Fruit fly (Drosophila melanogaster): ENCODE measurements around the gene Hmx.

The Hmx gene

dm6 chr3R:17611411-17611810, 52.7 kb downstream of the Hmx start, which contains the start of gene Edg91:
TSS of gene Edg91 (minus strand) at chr3R:17611511.
- TF ChIP-seq CG6808 (GFP tag; optimal IDR thresholded peaks at IDR 0.05) (no peak), CG3919 (GFP tag; optimal IDR thresholded peaks at IDR 0.05) (no peak), CG32006 (GFP tag; optimal IDR thresholded peaks at IDR 0.05) (no peak), CG15336 (GFP tag; IDR thresholded peaks at IDR 0.05) (no peak), fd59A (GFP tag; optimal IDR thresholded peaks at IDR 0.05) (no peak), OdsH (GFP tag; optimal IDR thresholded peaks at IDR 0.05) (no peak), salr (GFP tag; optimal IDR thresholded peaks at IDR 0.05) (no peak), Eip93F (GFP tag; optimal IDR thresholded peaks at IDR 0.05) (no peak), dsx (GFP tag; optimal IDR thresholded peaks at IDR 0.05; ENCODE audit: poor library complexity, severe bottlenecking) (no peak), CG16779 (tag; optimal IDR thresholded peaks at IDR 0.05) (no peak), Hr38 (GFP tag; optimal IDR thresholded peaks at IDR 0.05) (no peak), Lpt (GFP tag; optimal IDR thresholded peaks at IDR 0.05) (no peak), CG8319 (GFP tag; optimal IDR thresholded peaks at IDR 0.05) (no peak)

- TF ChIP-seq CG8632 (GFP tag; optimal IDR thresholded peaks at IDR 0.05) (no peak), Lpt (GFP tag; optimal IDR thresholded peaks at IDR 0.05) (no peak), Eip78C (GFP tag) (peak; percentile 45), CG10631 (GFP tag; optimal IDR thresholded peaks at IDR 0.05) (no peak), CG32006 (GFP tag; optimal IDR thresholded peaks at IDR 0.05) (no peak), CG16779 (tag; optimal IDR thresholded peaks at IDR 0.05) (no peak), Ets21C (GFP tag; optimal IDR thresholded peaks at IDR 0.05) (no peak), CG7368 (GFP tag; optimal IDR thresholded peaks at IDR 0.05) (no peak)
These were observed 53.1 kb downstream of the Hmx start for dm6 chr3R:17611836-17612235.

- TF ChIP-seq eg (GFP tag; IDR thresholded peaks at IDR 0.05) (no peak), net (GFP tag; optimal IDR thresholded peaks at IDR 0.05) (no peak), CG11902 (GFP tag; optimal IDR thresholded peaks at IDR 0.05) (no peak)
These were observed 53.9 kb downstream of the Hmx start, which contains the start of gene CG34281 for dm6 chr3R:17612587-17612986. TSS of gene CG34281 (plus strand) at chr3R:17612887.

- TF ChIP-seq vri (GFP tag; optimal IDR thresholded peaks at IDR 0.05): peak; percentile 34
- peak; percentile 25 for TF ChIP-seq Eip78C (GFP tag)
- TF ChIP-seq OdsH (GFP tag; optimal IDR thresholded peaks at IDR 0.05): no peak
- TF ChIP-seq fd85E (GFP tag; optimal IDR thresholded peaks at IDR 0.05): no peak
- peak; percentile 24 to 47 for TF ChIP-seq ss (GFP tag; optimal IDR thresholded peaks at IDR 0.05)
- no peak for TF ChIP-seq Blimp-1 (GFP tag; optimal IDR thresholded peaks at IDR 0.05)
- TF ChIP-seq Sox15 (GFP tag; optimal IDR thresholded peaks at IDR 0.05): no peak
- TF ChIP-seq dsx (GFP tag; optimal IDR thresholded peaks at IDR 0.05; ENCODE audit: poor library complexity, severe bottlenecking): no peak
- no peak for TF ChIP-seq Smox (GFP tag; optimal IDR thresholded peaks at IDR 0.05)
- no peak for TF ChIP-seq CG8632 (GFP tag; optimal IDR thresholded peaks at IDR 0.05)
These were observed 54.8 kb downstream of the Hmx start, which contains the start of gene CG14327 for dm6 chr3R:17613549-17613948. TSS of gene CG14327 (plus strand) at chr3R:17613709.

- TF ChIP-seq Sox14 (GFP tag; optimal IDR thresholded peaks at IDR 0.05) (no peak), Eip78C (GFP tag) (no peak), CG10631 (GFP tag; optimal IDR thresholded peaks at IDR 0.05) (no peak), CG7368 (GFP tag; optimal IDR thresholded peaks at IDR 0.05) (no peak), CG3919 (GFP tag; optimal IDR thresholded peaks at IDR 0.05) (no peak), achi (GFP tag; optimal IDR thresholded peaks at IDR 0.05) (no peak), Hr39 (GFP tag; optimal IDR thresholded peaks at IDR 0.05) (no peak), eg (GFP tag; IDR thresholded peaks at IDR 0.05) (no peak), Lpt (GFP tag; optimal IDR thresholded peaks at IDR 0.05) (no peak), Hr4 (GFP tag; optimal IDR thresholded peaks at IDR 0.05) (no peak), CG34406 (GFP tag; optimal IDR thresholded peaks at IDR 0.05) (no peak), ss (GFP tag; optimal IDR thresholded peaks at IDR 0.05) (no peak), Ets21C (GFP tag; optimal IDR thresholded peaks at IDR 0.05) (no peak), CG11902 (GFP tag; optimal IDR thresholded peaks at IDR 0.05) (no peak)
These were observed 56.3 kb downstream of the Hmx start for dm6 chr3R:17615076-17615475.

All from whole organism, prepupa.